Comparison of ENCODE assay signal across 1 fruit fly cellular context in the genomic region with DNA sequence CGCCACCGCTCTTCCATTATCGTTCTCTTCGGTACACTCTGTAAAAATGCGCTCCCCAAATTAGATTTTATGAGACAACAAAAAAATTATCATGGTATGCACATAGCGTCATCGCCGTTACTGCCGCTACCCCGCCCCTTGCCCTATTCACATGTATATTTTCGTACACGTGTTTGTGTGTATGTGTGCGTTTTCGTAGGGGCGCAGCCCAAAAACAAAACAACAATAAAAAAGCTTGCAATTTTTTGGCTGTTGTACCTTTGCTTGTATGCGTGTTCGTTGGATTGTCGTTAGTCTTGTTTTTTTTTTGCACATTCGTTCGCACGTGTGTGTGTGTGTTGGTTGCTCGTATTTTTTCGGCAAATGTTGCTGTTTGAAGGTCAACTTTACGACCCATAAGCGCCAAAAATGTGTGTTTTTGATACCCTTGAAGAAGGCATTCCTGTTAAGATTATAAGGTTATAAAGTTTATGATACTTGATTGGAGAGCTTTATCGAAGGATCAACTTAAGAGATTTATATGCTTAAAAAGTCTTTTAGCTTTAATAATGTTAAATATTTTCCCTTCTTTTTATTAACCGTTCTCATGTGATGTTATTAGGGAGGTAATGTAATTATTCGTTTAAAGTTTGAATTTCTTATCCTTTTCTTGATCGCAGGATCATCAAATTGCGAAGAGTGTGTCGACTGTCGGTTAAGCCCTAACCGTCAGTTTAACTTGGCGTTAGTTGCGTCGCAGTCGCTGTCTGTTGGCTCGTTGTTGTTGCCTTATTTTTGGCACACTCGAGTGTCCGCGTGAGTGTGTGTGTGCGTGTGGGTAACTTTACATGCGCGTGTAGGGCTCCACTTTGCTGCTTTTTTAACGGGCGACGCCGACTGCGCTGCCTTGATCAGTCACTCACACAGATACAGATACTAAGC.
TF ChIP-seq lines count a peak whose summit lies in the region.

No protein-coding gene starts in this region.

TF ChIP-seq in whole organism, embryonic, 481 proteins besides CTCF, POLR2A, EP300 and RAD21 (continued from another document):
- TF ChIP-seq CG7271 (tag; optimal IDR thresholded peaks at IDR 0.05; lab: Kevin White, UChicago) (no peak), prd (optimal IDR thresholded peaks at IDR 0.05; lab: Kevin White, UChicago) (no peak), prd (GFP tag; IDR thresholded peaks at IDR 0.05; lab: Robert Waterston, UW) (no peak), schlank (tag; optimal IDR thresholded peaks at IDR 0.05; lab: Kevin White, UChicago) (peak; percentile 8), trem (tag; optimal IDR thresholded peaks at IDR 0.05; lab: Kevin White, UChicago) (no peak), lov (optimal IDR thresholded peaks at IDR 0.05; lab: Kevin White, UChicago) (no peak), lov (GFP tag; IDR thresholded peaks at IDR 0.05; lab: Robert Waterston, UW) (no peak), Ssrp (tag; optimal IDR thresholded peaks at IDR 0.05; lab: Kevin White, UChicago) (no peak), hbn (GFP tag; IDR thresholded peaks at IDR 0.05; lab: Robert Waterston, UW; ENCODE audit: partially characterized antibody) (no peak), CG16815 (GFP tag; optimal IDR thresholded peaks at IDR 0.05; lab: Kevin White, UChicago) (peak; percentile 60), lab (GFP tag; optimal IDR thresholded peaks at IDR 0.05; lab: Kevin White, UChicago) (peak; percentile 40), Dip3 (GFP tag; optimal IDR thresholded peaks at IDR 0.05; lab: Kevin White, UChicago) (peak; percentile 89), Sox100B (GFP tag; optimal IDR thresholded peaks at IDR 0.05; lab: Kevin White, UChicago) (no peak), CG2889 (GFP tag; IDR thresholded peaks at IDR 0.05; lab: Robert Waterston, UW) (no peak), Oaz (GFP tag; IDR thresholded peaks at IDR 0.05; lab: Robert Waterston, UW) (no peak), CG13287 (GFP tag; IDR thresholded peaks at IDR 0.05; lab: Robert Waterston, UW; ENCODE audit: partially characterized antibody) (no peak), Stat92E (GFP tag; optimal IDR thresholded peaks at IDR 0.05; lab: Kevin White, UChicago) (no peak), dpn (GFP tag; optimal IDR thresholded peaks at IDR 0.05; lab: Kevin White, UChicago) (peak in 1 of 2 experiments; percentile 32), CkIIα-i1 (GFP tag; IDR thresholded peaks at IDR 0.05; lab: Robert Waterston, UW) (no peak), Nf-YC (tag; optimal IDR thresholded peaks at IDR 0.05; lab: Kevin White, UChicago) (no peak), Side (GFP tag; optimal IDR thresholded peaks at IDR 0.05; lab: Kevin White, UChicago) (peak; percentile 15), Usf (GFP tag; optimal IDR thresholded peaks at IDR 0.05; lab: Kevin White, UChicago) (peak; percentile 67), CG15479 (GFP tag; optimal IDR thresholded peaks at IDR 0.05; lab: Kevin White, UChicago) (no peak), ac (GFP tag; optimal IDR thresholded peaks at IDR 0.05; lab: Kevin White, UChicago) (no peak), CG7372 (GFP tag; IDR thresholded peaks at IDR 0.05; lab: Robert Waterston, UW) (no peak), CG8281 (tag; optimal IDR thresholded peaks at IDR 0.05; lab: Kevin White, UChicago) (no peak), ash1 (GFP tag; optimal IDR thresholded peaks at IDR 0.05; lab: Kevin White, UChicago) (no peak), tgo (GFP tag; IDR thresholded peaks at IDR 0.05; lab: Robert Waterston, UW) (no peak), Fer3 (tag; optimal IDR thresholded peaks at IDR 0.05; lab: Kevin White, UChicago) (peak; percentile 42), Dek (tag; optimal IDR thresholded peaks at IDR 0.05; lab: Kevin White, UChicago) (peak; percentile 45)
TF ChIP-seq in whole organism, embryonic: peak in this region for 79.
